Fruit fly (Drosophila melanogaster) whole organism, embryonic: ENCODE measurements around the gene Mkk4.
A peak's percentile ranks its signal among the peaks of the same experiment; 100 is the strongest.

Experiments used
- Aef1 ChIP-seq: fragments of 200-800 bp; sonication (Bioruptor generic); IDR thresholded peaks from 3 replicates; pipeline ENCODE4 v1.3.6; 2022; ENCODE audit warnings: missing biosample characterization, missing genetic modification characterization
- CG11695 ChIP-seq: fragments of 200-800 bp; sonication (Bioruptor generic); IDR thresholded peaks from 3 replicates; pipeline ENCODE4 v1.3.6; 2022; ENCODE audit warnings: missing biosample characterization, missing genetic modification characterization
- CG13894 ChIP-seq: fragments of 200-800 bp; sonication (Bioruptor generic); optimal IDR thresholded peaks from 3 replicates; lab custom pipeline; 2018; ENCODE audit warnings: missing biosample characterization, mild to moderate bottlenecking, missing genetic modification characterization, moderate library complexity
- CG14441 ChIP-seq: fragments of 200-800 bp; sonication (Bioruptor generic); IDR thresholded peaks from 2 replicates; pipeline ENCODE4 v1.3.6; 2022; ENCODE audit warnings: missing biosample characterization, missing genetic modification characterization
- CG14860 ChIP-seq: fragments of 200-800 bp; sonication (Bioruptor generic); IDR thresholded peaks from 3 replicates; pipeline ENCODE4 v1.3.6; 2022; ENCODE audit warnings: missing biosample characterization, missing genetic modification characterization; ENCODE audit not compliant: partially characterized antibody
- CG1529 ChIP-seq: fragments of 200-800 bp; sonication (Bioruptor generic); optimal IDR thresholded peaks from 3 replicates; lab custom pipeline; 2018; ENCODE audit warnings: missing biosample characterization, missing genetic modification characterization
- CG1603 ChIP-seq: fragments of 200-800 bp; sonication (Bioruptor generic); optimal IDR thresholded peaks from 2 replicates; lab custom pipeline; 2019; ENCODE audit warnings: missing biosample characterization, mild to moderate bottlenecking, missing genetic modification characterization, moderate library complexity
- CG17612 ChIP-seq: fragments of 200-800 bp; sonication (Bioruptor generic); IDR thresholded peaks from 2 replicates; pipeline ENCODE4 v1.3.6; 2022; ENCODE audit warnings: missing biosample characterization, missing genetic modification characterization
- CG17802 ChIP-seq: fragments of 200-800 bp; sonication (Bioruptor generic); optimal IDR thresholded peaks from 2 replicates; lab custom pipeline; 2018; ENCODE audit warnings: missing biosample characterization, mild to moderate bottlenecking, missing genetic modification characterization, moderate library complexity
- CG2875 ChIP-seq: fragments of 200-800 bp; sonication (Bioruptor generic); optimal IDR thresholded peaks from 2 replicates; lab custom pipeline; 2017; ENCODE audit warnings: missing biosample characterization, mild to moderate bottlenecking, missing genetic modification characterization, missing genetic modification reagents
- CG31224 ChIP-seq: fragments of 200-800 bp; sonication (Bioruptor generic); IDR thresholded peaks from 2 replicates; pipeline ENCODE4 v1.3.6; 2022; ENCODE audit warnings: missing biosample characterization, missing genetic modification characterization
- CG32767 ChIP-seq: fragments of 200-800 bp; sonication (Bioruptor generic); IDR thresholded peaks from 2 replicates; pipeline ENCODE4 v1.3.6; 2022; ENCODE audit warnings: missing biosample characterization, missing genetic modification characterization
- CG3838 ChIP-seq: fragments of 200-800 bp; sonication (Bioruptor generic); optimal IDR thresholded peaks from 3 replicates; lab custom pipeline; 2016; ENCODE audit warnings: missing biosample characterization, missing genetic modification characterization
- CG4404 ChIP-seq: fragments of 200-800 bp; sonication (Bioruptor generic); IDR thresholded peaks from 2 replicates; pipeline ENCODE4 v1.3.6; 2022; ENCODE audit warnings: missing biosample characterization, missing genetic modification characterization
- CG5180 ChIP-seq: fragments of 200-800 bp; sonication (Bioruptor generic); optimal IDR thresholded peaks from 3 replicates; lab custom pipeline; 2017; ENCODE audit warnings: missing biosample characterization, missing genetic modification characterization, mild to moderate bottlenecking, moderate library complexity, missing genetic modification reagents
- CG7745 ChIP-seq: fragments of 200-800 bp; sonication (Bioruptor generic); optimal IDR thresholded peaks from 2 replicates; lab custom pipeline; 2018; ENCODE audit warnings: missing biosample characterization, mild to moderate bottlenecking, missing genetic modification characterization, moderate library complexity
- CG7839 ChIP-seq: fragments of 200-800 bp; sonication (Bioruptor generic); optimal IDR thresholded peaks from 3 replicates; lab custom pipeline; 2018; ENCODE audit warnings: missing biosample characterization, mild to moderate bottlenecking, missing genetic modification characterization, moderate library complexity
- CG7963 ChIP-seq: fragments of 200-800 bp; sonication (Bioruptor generic); IDR thresholded peaks from 3 replicates; pipeline ENCODE4 v1.3.6; 2022; ENCODE audit warnings: missing biosample characterization, missing genetic modification characterization; ENCODE audit not compliant: partially characterized antibody
- CG8359 ChIP-seq: fragments of 200-800 bp; sonication (Bioruptor generic); optimal IDR thresholded peaks from 2 replicates; lab custom pipeline; 2017; ENCODE audit warnings: missing biosample characterization, mild to moderate bottlenecking, missing genetic modification characterization, borderline replicate concordance
- Dll ChIP-seq: fragments of 200-800 bp; sonication (Bioruptor generic); IDR thresholded peaks from 4 replicates; pipeline ENCODE4 v1.3.6; 2022; ENCODE audit warnings: missing biosample characterization, missing genetic modification characterization; ENCODE audit not compliant: partially characterized antibody
- ERR ChIP-seq: fragments of 200-800 bp; sonication (Bioruptor generic); optimal IDR thresholded peaks from 2 replicates; lab custom pipeline; 2016; ENCODE audit warnings: missing biosample characterization, missing genetic modification characterization
- Fer1 ChIP-seq: fragments of 200-800 bp; sonication (Bioruptor generic); optimal IDR thresholded peaks from 2 replicates; lab custom pipeline; 2017; ENCODE audit warnings: missing biosample characterization, mild to moderate bottlenecking, missing genetic modification characterization
- MESR4 ChIP-seq: fragments of 200-800 bp; sonication (Bioruptor generic); optimal IDR thresholded peaks from 2 replicates; lab custom pipeline; 2018; ENCODE audit warnings: missing biosample characterization, mild to moderate bottlenecking, missing genetic modification characterization, moderate library complexity
- Opbp ChIP-seq: fragments of 200-800 bp; sonication (Bioruptor generic); IDR thresholded peaks from 3 replicates; pipeline ENCODE4 v1.3.6; 2022; ENCODE audit warnings: missing biosample characterization, missing genetic modification characterization; ENCODE audit not compliant: partially characterized antibody
- Rx ChIP-seq: fragments of 200-800 bp; sonication (Bioruptor generic); IDR thresholded peaks from 2 replicates; pipeline ENCODE4 v1.3.6; 2022; ENCODE audit warnings: missing biosample characterization, missing genetic modification characterization
- Sin3A ChIP-seq: fragments of >200 bp; optimal IDR thresholded peaks from 2 replicates; lab custom pipeline; 2018
- amos ChIP-seq: fragments of 200-800 bp; sonication (Bioruptor generic); IDR thresholded peaks from 2 replicates; pipeline ENCODE4 v1.3.6; 2022; ENCODE audit warnings: missing biosample characterization, missing genetic modification characterization; ENCODE audit not compliant: partially characterized antibody
- ap ChIP-seq: fragments of 200-800 bp; sonication (Bioruptor generic); IDR thresholded peaks from 2 replicates; pipeline ENCODE4 v1.3.6; 2022; ENCODE audit warnings: missing biosample characterization, missing genetic modification characterization
- ato ChIP-seq: fragments of 200-800 bp; sonication (Bioruptor generic); IDR thresholded peaks from 2 replicates; pipeline ENCODE4 v1.3.6; 2022; ENCODE audit warnings: missing biosample characterization, missing genetic modification characterization; ENCODE audit not compliant: partially characterized antibody
- bab2 ChIP-seq: fragments of 200-800 bp; sonication (Bioruptor generic); optimal IDR thresholded peaks from 2 replicates; lab custom pipeline; 2016; ENCODE audit warnings: missing biosample characterization, missing genetic modification characterization
- chinmo ChIP-seq: fragments of 200-800 bp; sonication (Bioruptor generic); IDR thresholded peaks from 4 replicates; pipeline ENCODE4 v1.3.6; 2022; ENCODE audit warnings: missing biosample characterization, missing genetic modification characterization; ENCODE audit not compliant: partially characterized antibody
- corto ChIP-seq: fragments of 200-800 bp; sonication (Bioruptor generic); optimal IDR thresholded peaks from 2 replicates; lab custom pipeline; 2016; ENCODE audit warnings: missing biosample characterization, mild to moderate bottlenecking, missing genetic modification characterization, moderate library complexity
- danr ChIP-seq: fragments of 200-800 bp; sonication (Bioruptor generic); IDR thresholded peaks from 2 replicates; pipeline ENCODE4 v1.3.6; 2022; ENCODE audit warnings: missing biosample characterization, missing genetic modification characterization
- dpn ChIP-seq, 2 experiments: fragments of 200-800 bp; sonication (Bioruptor generic); optimal IDR thresholded peaks; 3 replicates each; lab custom pipeline; 2016; ENCODE audit warnings: missing biosample characterization in 2 of 2, missing genetic modification characterization in 2 of 2
- esg ChIP-seq: fragments of 200-800 bp; sonication (Bioruptor generic); conservative IDR thresholded peaks from 2 replicates; pipeline ENCODE4 v1.3.6; 2022; ENCODE audit warnings: missing biosample characterization, missing genetic modification characterization
- eve ChIP-seq, 2 experiments: fragments of >200 bp; optimal IDR thresholded peaks; 2 replicates each; lab custom pipeline; 2017; ENCODE audit warnings: missing biosample characterization in 2 of 2, missing genetic modification characterization in 2 of 2
- fd102C ChIP-seq: fragments of 200-800 bp; sonication (Bioruptor generic); optimal IDR thresholded peaks from 2 replicates; lab custom pipeline; 2018; ENCODE audit warnings: missing biosample characterization, mild to moderate bottlenecking, missing genetic modification characterization, moderate library complexity
- gem ChIP-seq: fragments of 200-800 bp; sonication (Bioruptor generic); optimal IDR thresholded peaks from 2 replicates; lab custom pipeline; 2019; ENCODE audit warnings: missing biosample characterization, mild to moderate bottlenecking, missing genetic modification characterization, moderate library complexity
- inv ChIP-seq: fragments of 200-800 bp; sonication (Bioruptor generic); IDR thresholded peaks from 2 replicates; pipeline ENCODE4 v1.3.6; 2022; ENCODE audit warnings: missing biosample characterization, missing genetic modification characterization; ENCODE audit not compliant: partially characterized antibody
- mirr ChIP-seq: fragments of 200-800 bp; sonication (Bioruptor generic); optimal IDR thresholded peaks from 3 replicates; lab custom pipeline; 2018; ENCODE audit warnings: missing biosample characterization, mild to moderate bottlenecking, missing genetic modification characterization
- nerfin-1 ChIP-seq: fragments of 200-800 bp; sonication (Bioruptor generic); optimal IDR thresholded peaks from 3 replicates; lab custom pipeline; 2019; ENCODE audit warnings: missing biosample characterization, mild to moderate bottlenecking, missing genetic modification characterization, moderate library complexity
- pros ChIP-seq: fragments of 200-800 bp; sonication (Bioruptor generic); optimal IDR thresholded peaks from 3 replicates; lab custom pipeline; 2019; ENCODE audit warnings: missing biosample characterization, mild to moderate bottlenecking, missing genetic modification characterization, moderate library complexity
- stwl ChIP-seq: fragments of 200-800 bp; sonication (Bioruptor generic); optimal IDR thresholded peaks from 3 replicates; lab custom pipeline; 2018; ENCODE audit warnings: missing biosample characterization, mild to moderate bottlenecking, missing genetic modification characterization, moderate library complexity
- tgo ChIP-seq: fragments of 200-800 bp; sonication (Bioruptor generic); IDR thresholded peaks from 3 replicates; pipeline ENCODE4 v1.3.6; 2022; ENCODE audit warnings: missing biosample characterization, missing genetic modification characterization
- tio ChIP-seq: fragments of 200-800 bp; sonication (Bioruptor generic); optimal IDR thresholded peaks from 2 replicates; lab custom pipeline; 2017; ENCODE audit warnings: missing biosample characterization, missing genetic modification characterization, inconsistent platforms
- tna ChIP-seq: fragments of 200-800 bp; sonication (Bioruptor generic); IDR thresholded peaks from 2 replicates; pipeline ENCODE4 v1.3.6; 2022; ENCODE audit warnings: missing biosample characterization, missing genetic modification characterization; ENCODE audit not compliant: partially characterized antibody
- unc-4 ChIP-seq: fragments of 200-800 bp; sonication (Bioruptor generic); IDR thresholded peaks from 2 replicates; pipeline ENCODE4 v1.3.6; 2022; ENCODE audit warnings: missing biosample characterization, missing genetic modification characterization; ENCODE audit not compliant: partially characterized antibody
- vvl ChIP-seq: fragments of 200-800 bp; sonication (Bioruptor generic); IDR thresholded peaks from 2 replicates; pipeline ENCODE4 v1.3.6; 2022; ENCODE audit warnings: missing biosample characterization, missing genetic modification characterization
- yki ChIP-seq: fragments of >200 bp; optimal IDR thresholded peaks from 3 replicates; lab custom pipeline; 2018

Gene Mkk4

DNA sequence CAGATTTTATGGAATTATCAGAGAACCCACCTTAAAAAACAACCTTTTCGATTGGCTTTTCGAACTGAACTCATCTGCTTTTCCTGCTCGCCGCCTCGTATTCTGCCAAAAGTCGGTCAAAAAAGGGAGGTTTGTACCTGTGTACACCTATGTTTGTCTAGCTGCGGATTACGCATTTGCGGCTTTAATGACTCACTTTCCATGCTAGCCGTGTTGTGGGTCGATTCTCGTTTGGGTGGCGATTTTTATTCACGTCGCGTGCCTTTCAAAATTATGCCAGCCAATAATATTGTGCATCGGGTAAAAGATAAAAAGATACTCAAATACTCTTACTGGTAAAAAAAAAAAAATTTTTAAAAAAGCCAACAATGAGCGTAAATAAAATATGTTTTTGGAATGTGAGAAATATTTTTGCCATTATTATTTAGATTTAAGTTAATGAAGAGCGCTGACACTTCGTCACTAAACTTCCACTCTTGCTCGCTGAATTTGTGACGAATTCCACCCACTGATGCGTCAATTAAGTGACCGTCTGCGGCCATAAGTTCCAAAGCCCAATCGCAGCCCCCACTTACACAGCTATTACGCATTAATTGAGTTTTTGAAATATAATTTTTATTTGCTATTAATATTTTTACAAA, 4.9 kb downstream of the Mkk4 start, which contains the start of gene Cyp313b1 (continued):
- TF ChIP-seq CG32767 (GFP tag; lab: Robert Waterston, UW) (no peak), esg (GFP tag; lab: Robert Waterston, UW) (no peak), CG17612 (no peak), CG1529 (GFP tag; lab: Kevin White, UChicago) (no peak), yki (lab: Kevin White, UChicago) (no peak), ERR (GFP tag; lab: Kevin White, UChicago) (no peak), Fer1 (GFP tag; lab: Kevin White, UChicago) (no peak), mirr (GFP tag; lab: Kevin White, UChicago) (no peak), CG11695 (no peak), CG14441 (GFP tag; lab: Robert Waterston, UW) (no peak), danr (GFP tag; lab: Robert Waterston, UW) (no peak), Opbp (GFP tag; lab: Robert Waterston, UW) (no peak), CG3838 (no peak), inv (GFP tag; lab: Robert Waterston, UW) (no peak), Aef1 (GFP tag; lab: Robert Waterston, UW) (no peak), CG4404 (GFP tag; lab: Robert Waterston, UW) (no peak), Rx (0 out of 2 replicates have a peak, but pooled peaks have one; percentile 17), CG5180 (GFP tag; lab: Kevin White, UChicago) (no peak), Sin3A (lab: Kevin White, UChicago) (no peak), tgo (peak; percentile 21; the same call in 1 of the 3 replicates), CG1603 (tag; lab: Kevin White, UChicago) (no peak), CG13894 (tag; lab: Kevin White, UChicago) (peak; percentile 38), bab2 (GFP tag; lab: Kevin White, UChicago) (no peak), CG31224 (GFP tag; lab: Robert Waterston, UW) (peak; percentile 65), CG8359 (GFP tag; lab: Kevin White, UChicago) (no peak), stwl (no peak), chinmo (GFP tag; lab: Robert Waterston, UW) (0 out of 4 replicates have a peak, but pooled peaks have one; percentile 46), tio (GFP tag; lab: Kevin White, UChicago) (no peak), nerfin-1 (no peak), CG2875 (no peak), CG7963 (GFP tag; lab: Robert Waterston, UW) (no peak), pros (GFP tag; lab: Kevin White, UChicago) (no peak), gem (peak; percentile 21), CG17802 (tag; lab: Kevin White, UChicago) (no peak), CG7839 (tag; lab: Kevin White, UChicago) (no peak), MESR4 (no peak), ap (GFP tag; lab: Robert Waterston, UW) (no peak), dpn (GFP tag; optimal IDR thresholded peaks at IDR 0.05; lab: Kevin White, UChicago) (peak in 1 of 2 experiments; percentile 6)

- peak; percentile 52; the same call in 1 of the 4 replicates for TF ChIP-seq Dll (GFP tag; lab: Robert Waterston, UW)
- peak; percentile 55 for TF ChIP-seq tna
- TF ChIP-seq CG14860 = peak; percentile 56; the same call in 2 of the 3 replicates
- TF ChIP-seq vvl (GFP tag; lab: Robert Waterston, UW) = 0 out of 2 replicates have a peak, but pooled peaks have one; percentile 24
- 0 out of 4 replicates have a peak, but pooled peaks have one; percentile 17 for TF ChIP-seq chinmo (GFP tag; lab: Robert Waterston, UW)
- TF ChIP-seq corto (GFP tag; lab: Kevin White, UChicago) = peak; percentile 15
- peak; percentile 51; the same call in 1 of the 2 replicates for TF ChIP-seq ato (GFP tag; lab: Robert Waterston, UW)
- peak; percentile 73 for TF ChIP-seq amos (GFP tag; lab: Robert Waterston, UW)
- no peak for TF ChIP-seq fd102C (GFP tag; lab: Kevin White, UChicago)
- TF ChIP-seq CG7745 (tag; lab: Kevin White, UChicago) = peak; percentile 51
- TF ChIP-seq unc-4 = no peak; the same call in 1 of the 2 replicates
- peak in 1 of 2 experiments; percentile 40 for TF ChIP-seq eve (GFP tag; optimal IDR thresholded peaks at IDR 0.05; lab: Kevin White, UChicago)
Measured at dm6 chr3R:8642376-8642966, 8.1 kb downstream of the Mkk4 start.
